Worm (Caenorhabditis elegans): ENCODE data around the gene cdr-6.

ce11 chrV:12446895-12447294 lies 33.4 kb upstream of the cdr-6 start, which contains the start of the genes pals-38 and C54D10.9:
- no peak for TF ChIP-seq pros-1 (tag; optimal IDR thresholded peaks at IDR 0.05)
- TF ChIP-seq pha-4 (tag; optimal IDR thresholded peaks at IDR 0.05): no peak
- TF ChIP-seq pax-1 (tag; optimal IDR thresholded peaks at IDR 0.05): no peak
- TF ChIP-seq fkh-6 (tag; optimal IDR thresholded peaks at IDR 0.05): no peak
- TF ChIP-seq K02D7.2 (tag; optimal IDR thresholded peaks at IDR 0.05): no peak
- no peak for TF ChIP-seq ama-1 (optimal IDR thresholded peaks at IDR 0.05)
- no peak for TF ChIP-seq hlh-6 (tag; optimal IDR thresholded peaks at IDR 0.05)
- no peak for TF ChIP-seq sox-4 (tag; optimal IDR thresholded peaks at IDR 0.05)
